Fruit fly (Drosophila melanogaster) S2 (cell line): ENCODE data around the gene Veneno.
A peak's percentile ranks its signal among the peaks of the same experiment; 100 is the strongest.

Experiments used
- CG8478 ChIP-seq: fragments of >200 bp; optimal IDR thresholded peaks from 2 replicates; lab custom pipeline; 2018
- CTCF ChIP-seq, 2 experiments: fragments of >200 bp; optimal IDR thresholded peaks; 2 replicates each; lab custom pipeline; 2018

Veneno gene

DNA sequence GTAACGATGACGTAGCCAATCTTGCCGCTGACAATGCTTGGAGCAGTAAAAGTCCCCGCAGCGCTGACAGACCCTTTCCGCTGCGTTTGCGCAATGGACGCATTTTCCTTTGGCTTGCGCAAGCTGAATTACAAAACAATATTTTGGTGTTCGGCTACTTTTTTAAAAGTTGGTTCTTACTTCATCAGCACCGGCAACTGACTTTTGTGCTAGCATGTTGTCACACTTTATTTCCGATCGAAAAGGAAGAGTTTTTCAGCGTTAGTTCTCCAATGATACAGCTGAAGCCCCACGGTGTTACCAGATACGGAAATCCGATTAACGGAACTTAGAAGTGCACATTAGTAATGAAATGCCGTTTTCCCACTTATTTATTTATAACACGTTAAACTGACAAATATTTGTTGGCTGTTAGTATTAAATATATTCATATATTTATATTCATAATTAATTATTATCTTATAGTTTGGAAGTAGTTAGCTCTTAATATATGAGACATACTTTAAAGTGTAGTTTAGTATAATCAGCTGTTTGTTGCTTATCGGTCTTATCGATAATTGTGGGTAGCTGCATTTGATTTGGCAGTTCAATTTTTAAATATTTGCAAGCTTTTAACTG lies at the start of gene Veneno, which contains the start of gene CG7963:
Gene Veneno, minus strand, starts transcription at position 296 of the 618 bp plus-strand sequence.
Gene CG7963, plus strand, starts transcription at position 568 of the 618 bp plus-strand sequence.
- TF ChIP-seq CG8478 (lab: Kevin White, UChicago) (no peak), CTCF (optimal IDR thresholded peaks at IDR 0.05; lab: Kevin White, UChicago) (no peak)

DNA sequence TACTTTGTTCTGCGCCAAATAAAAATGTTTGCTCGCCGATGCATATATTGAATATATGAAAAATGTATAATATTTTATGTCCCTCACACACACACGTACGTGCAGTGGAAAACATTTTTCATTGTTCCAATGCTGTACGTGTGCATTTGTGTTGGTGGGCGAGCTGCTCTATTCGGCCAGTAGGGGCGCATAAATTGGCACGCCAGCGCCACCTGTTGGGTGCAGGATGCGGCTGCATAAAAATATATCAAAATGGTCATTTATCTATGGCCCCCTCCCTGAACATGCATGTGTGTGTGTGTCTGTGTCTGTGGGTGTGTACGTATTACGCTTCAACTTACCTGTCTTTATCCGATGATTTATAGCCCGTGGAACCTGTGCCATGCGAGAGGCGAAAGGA lies 27.3 kb upstream of the Veneno start:
- TF ChIP-seq CTCF (optimal IDR thresholded peaks at IDR 0.05; lab: Kevin White, UChicago) (peak; percentile 85 to 87), CG8478 (lab: Kevin White, UChicago) (no peak)

DNA sequence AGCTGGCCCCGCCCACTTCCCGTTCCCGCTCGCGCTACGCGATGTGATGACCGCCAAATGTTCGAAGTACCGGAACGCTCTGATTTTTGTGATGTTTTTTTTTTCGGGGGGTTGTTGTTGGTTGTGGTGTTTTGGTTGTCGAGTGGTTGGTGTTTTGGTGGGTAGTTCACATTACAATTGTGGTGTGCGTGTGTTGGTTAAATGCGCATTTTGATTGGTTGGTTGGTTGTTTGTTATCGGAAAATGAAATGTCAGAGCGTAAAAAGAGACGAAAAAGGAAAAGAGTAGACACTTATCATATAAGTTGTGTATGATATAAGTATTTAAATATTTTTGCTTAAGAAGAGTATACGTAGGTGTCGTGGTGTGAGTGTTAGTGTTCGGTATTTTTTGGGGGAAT lies 6.2 kb upstream of the Veneno start:
- TF ChIP-seq CG8478 (lab: Kevin White, UChicago) (no peak), CTCF (optimal IDR thresholded peaks at IDR 0.05; lab: Kevin White, UChicago) (no peak)

DNA sequence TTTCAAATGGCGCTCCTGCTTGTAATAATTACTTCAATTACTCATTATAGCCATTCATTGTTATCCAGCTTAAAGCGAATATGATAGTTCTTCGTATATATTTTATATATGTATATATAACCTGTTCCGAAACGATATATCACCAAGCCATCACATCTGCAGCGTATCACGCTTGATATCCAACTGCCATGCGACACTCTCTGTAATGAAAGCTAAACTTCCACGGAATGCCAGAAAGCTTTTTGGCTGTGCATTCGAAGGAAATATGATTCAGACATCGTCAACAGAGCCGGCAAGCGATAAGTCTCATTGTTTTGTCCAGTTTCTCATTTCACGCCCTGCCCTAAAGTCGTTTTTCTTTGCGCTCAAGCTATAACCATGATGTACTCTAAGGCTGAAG lies 4.3 kb downstream of the Veneno start:
- TF ChIP-seq CG8478 (lab: Kevin White, UChicago) = no peak
- TF ChIP-seq CTCF (optimal IDR thresholded peaks at IDR 0.05; lab: Kevin White, UChicago) = no peak

DNA sequence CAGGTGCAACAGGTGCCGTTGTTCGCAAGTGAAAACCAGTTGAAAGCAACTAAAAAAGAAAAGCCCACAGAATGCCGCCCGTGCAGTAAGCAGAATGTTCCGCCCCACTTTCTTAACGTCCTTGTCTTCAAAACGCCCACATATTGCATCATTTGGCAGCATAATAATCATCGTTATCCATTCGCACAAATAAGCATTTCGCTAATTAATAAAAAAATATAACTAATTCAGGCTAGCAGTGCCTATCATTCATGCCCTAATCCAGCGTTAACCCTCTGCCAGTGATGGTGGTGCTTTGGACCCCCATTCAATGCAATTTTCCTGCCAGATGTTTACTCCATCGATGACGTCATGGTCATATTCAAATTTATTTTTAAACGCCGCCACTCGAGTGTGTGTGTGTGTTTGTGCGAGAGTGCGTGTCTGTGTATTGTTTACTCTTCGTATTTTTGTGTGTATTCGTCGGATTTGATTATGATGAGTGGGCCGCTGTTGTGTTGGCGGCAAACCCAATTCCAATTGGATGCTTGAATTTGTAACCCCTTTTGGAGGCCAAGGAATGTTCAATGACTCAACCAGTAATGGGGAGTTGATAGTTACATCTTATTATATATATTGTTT lies 4.9 kb downstream of the Veneno start:
- no peak for TF ChIP-seq CTCF (optimal IDR thresholded peaks at IDR 0.05; lab: Kevin White, UChicago)
- no peak for TF ChIP-seq CG8478 (lab: Kevin White, UChicago)

DNA sequence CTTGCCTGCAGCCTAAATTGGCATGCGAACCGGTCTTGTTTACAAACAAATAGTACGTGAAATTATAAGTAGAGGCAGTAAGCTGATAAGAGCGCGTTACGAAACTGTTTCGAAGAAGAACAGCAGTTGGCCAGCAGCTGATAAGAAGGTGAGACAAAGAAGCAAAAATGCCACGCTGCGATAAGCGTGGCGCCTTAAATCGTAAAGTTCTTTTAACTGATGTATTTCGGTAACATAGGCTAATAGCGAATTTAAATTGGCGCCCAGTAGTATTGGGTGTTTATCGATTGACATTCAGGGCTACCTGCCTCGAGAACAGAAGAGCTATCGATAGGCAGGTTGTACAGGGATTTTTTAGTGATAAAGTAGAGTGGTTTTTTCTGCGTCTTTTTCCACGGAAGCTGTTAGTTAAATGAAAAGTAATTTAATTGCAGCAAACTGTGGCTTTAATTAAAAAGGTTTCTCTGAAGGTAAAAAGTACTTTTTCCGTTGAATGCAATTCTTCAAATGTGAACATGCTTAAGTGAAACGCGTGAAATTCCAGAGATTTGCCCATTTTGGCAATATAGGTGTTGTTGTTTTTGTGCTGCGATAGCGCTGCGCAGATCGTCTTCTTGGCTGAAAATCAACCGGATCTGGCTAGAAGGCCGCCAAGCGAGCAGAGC lies 5.6 kb downstream of the Veneno start, which contains the start of gene stck:
Gene stck, plus strand, starts transcription at position 353 of the 665 bp plus-strand sequence.
- TF ChIP-seq CG8478 (lab: Kevin White, UChicago) = no peak
- peak in 1 of 2 experiments; percentile 25 for TF ChIP-seq CTCF (optimal IDR thresholded peaks at IDR 0.05; lab: Kevin White, UChicago)

DNA sequence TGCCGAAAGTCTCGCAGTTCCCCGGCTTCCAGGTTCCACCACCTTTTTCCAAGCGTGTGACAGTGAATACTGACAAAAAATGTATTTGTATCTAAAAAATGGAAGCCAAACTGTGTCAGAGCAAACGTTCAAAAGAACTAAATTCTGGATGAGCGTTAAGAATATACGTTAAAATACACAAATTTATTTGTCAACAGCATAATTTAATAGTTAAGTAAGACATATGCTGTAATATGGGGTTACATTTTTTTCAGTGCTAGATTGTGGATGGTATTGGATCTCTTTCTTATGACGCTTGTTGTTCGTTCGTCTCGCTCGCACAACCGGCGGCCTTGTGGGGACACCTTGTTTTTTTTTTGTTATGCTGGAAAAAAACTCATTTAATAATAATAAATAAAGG lies 6.8 kb downstream of the Veneno start:
- TF ChIP-seq CG8478 (lab: Kevin White, UChicago) = no peak
- TF ChIP-seq CTCF (optimal IDR thresholded peaks at IDR 0.05; lab: Kevin White, UChicago) = no peak

DNA sequence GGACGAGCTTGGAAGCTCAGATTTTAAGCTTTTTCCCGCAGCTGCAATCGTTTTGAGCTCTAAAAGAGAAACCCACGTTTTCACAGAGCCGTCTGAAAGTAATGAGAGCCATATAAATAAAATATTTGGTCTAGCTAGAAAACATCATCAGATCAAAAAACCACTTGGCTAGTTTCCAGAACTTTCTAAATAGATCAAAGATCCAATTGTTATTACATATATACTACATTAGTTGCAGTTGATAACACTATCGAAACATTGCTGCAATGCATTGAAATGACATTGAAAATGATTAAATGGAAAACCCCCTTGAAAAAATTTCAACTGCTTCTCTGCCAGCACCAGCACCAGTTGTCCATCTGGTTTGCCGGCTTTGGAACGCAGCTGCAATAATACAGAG lies 7.4 kb downstream of the Veneno start:
- TF ChIP-seq CTCF (optimal IDR thresholded peaks at IDR 0.05; lab: Kevin White, UChicago) (no peak), CG8478 (lab: Kevin White, UChicago) (no peak)

DNA sequence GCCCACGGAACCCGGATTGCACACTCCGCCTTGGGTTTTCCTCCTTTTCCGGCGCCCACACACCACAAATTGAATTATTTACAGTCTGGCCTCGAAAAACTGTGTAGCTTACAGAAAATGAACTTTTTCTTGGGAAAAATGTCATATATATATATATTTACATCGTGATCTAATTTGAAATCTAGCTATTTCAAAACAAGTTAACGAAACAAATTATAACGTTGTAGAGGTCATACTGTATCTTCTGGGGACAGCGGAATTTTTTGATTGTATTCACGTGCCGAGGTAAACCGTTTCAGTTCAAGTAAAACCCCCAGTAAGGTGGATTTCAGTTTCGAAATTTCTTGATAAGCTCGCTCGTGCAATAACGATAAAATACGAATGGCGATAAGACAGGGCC lies 7.9 kb downstream of the Veneno start:
- TF ChIP-seq CTCF (optimal IDR thresholded peaks at IDR 0.05; lab: Kevin White, UChicago) = no peak
- TF ChIP-seq CG8478 (lab: Kevin White, UChicago) = no peak

DNA sequence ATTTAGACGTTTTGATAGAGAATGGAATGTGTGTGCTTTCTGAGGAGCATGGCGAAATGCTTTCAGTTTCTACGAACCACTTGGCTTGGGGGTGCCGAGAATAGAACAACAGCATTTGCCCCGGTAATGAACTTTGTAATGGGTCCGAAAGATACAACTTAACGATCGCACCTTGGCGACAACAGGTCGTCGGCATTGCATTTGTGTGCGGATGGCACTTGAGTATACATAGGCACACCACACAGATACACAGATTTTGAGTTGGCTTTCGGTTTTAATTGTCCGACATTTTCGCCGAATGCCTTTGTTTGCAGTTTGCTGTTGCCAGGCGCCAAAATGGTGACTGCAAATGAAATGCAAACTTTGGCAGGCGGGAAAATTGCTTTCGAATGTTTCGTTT lies 8.4 kb downstream of the Veneno start:
- TF ChIP-seq CTCF (optimal IDR thresholded peaks at IDR 0.05; lab: Kevin White, UChicago) (no peak), CG8478 (lab: Kevin White, UChicago) (no peak)

DNA sequence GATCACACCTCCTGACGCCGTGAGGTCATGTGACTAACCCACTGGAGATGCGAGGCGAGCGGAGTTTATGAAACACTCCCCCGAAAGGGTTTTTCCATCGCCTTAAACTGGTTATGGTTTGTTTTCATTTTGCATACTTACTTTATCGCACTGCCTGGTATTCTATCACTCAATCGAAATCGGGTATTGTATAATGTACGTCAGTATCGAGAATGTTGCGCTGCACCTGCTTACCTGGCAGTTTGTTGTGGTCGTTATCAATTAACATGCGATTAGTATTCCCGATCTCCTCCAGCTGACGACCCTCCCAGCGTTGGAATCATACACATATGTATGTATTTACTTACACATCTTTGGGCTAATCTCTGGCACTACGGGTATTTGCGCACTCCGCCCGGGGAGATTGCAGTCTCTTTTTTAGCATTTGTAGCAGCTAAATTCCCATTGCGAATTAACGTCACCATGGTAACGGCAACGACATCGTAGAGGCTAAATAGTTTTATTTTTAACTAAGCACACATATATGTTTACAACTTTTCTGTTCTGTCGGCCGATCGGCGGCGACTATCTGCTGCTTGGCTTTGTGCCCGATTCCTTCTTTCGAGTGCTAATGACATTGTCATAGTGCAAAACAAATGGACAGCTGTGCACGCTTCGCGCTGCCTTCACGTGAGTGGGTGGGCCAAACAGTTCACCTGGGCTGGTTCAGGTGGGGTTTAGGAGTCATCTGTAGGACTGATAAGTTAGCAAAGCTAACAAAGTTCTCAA lies 9.2 kb downstream of the Veneno start:
- TF ChIP-seq CTCF (optimal IDR thresholded peaks at IDR 0.05; lab: Kevin White, UChicago) (no peak), CG8478 (lab: Kevin White, UChicago) (no peak)

DNA sequence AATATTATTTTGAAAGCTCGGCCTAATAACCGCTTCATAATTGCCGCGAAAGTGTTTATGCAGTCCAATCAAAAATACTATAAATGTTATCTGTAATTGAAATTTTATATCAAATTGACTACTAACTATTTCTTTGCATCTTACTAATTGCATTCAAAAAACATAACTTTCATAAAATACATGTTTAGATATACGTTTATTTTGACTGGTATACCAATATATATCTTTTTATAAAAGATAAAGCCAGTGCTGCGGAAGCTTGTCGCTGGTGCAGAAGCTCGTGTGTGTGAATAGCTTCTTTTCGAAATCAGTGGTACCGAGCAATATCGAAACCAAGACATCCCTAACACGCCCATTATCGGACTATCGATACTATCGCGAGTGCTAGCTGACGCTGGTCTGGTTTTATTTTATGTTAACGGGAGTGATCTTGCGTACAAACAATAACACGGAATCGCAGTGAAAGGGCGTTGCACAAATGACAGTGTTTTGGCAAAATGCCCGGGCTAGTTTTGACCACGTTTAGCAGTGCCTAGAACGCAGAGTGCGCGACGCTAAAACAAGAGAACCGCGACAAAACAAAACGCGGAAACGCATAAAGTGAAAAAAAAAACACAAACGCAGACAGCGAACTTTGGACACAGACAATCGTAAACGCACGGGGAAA lies 12.8 kb downstream of the Veneno start, which contains the start of gene Atg13:
Gene Atg13, plus strand, starts transcription at position 367 of the 667 bp plus-strand sequence.
- TF ChIP-seq CG8478 (lab: Kevin White, UChicago) (no peak), CTCF (optimal IDR thresholded peaks at IDR 0.05; lab: Kevin White, UChicago) (no peak)

DNA sequence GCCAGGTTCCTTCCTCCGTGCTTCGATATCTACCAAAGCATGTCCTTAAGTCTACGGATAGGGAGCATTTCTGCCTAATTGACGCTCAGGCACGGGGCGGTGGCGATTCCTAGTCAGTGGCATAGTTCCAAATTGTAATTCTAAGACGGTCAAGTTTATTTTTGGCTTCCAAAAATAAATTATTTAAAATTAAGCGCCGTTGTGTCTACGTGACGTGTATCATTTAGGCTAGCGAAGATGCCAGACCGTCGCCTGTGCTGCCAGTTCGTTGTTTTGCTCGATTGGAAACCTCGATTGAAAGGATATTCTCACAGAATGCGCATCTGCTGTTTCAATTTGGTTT lies 13.3 kb downstream of the Veneno start:
- TF ChIP-seq CTCF (optimal IDR thresholded peaks at IDR 0.05; lab: Kevin White, UChicago) (no peak), CG8478 (lab: Kevin White, UChicago) (no peak)

DNA sequence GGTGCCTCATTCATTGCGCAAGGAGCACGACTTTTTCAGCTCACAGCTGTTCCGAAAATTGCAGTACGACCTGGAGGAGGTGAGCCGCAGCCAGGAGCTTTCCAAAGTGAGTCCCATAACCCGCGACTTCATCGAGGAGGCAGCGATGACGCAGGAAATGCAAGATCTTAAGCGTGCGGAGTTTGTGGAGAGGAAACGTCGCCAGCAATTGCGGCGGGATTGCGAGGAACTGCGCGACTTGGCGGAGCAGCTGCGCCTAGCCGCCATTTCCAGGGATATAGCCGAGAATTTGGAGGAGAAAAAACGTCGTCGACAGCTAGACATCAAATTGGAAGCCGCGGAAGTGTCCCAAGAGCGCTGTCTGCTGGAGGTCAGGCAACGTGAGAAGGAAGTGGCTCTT lies 14.5 kb downstream of the Veneno start:
- no peak for TF ChIP-seq CTCF (optimal IDR thresholded peaks at IDR 0.05; lab: Kevin White, UChicago)
- TF ChIP-seq CG8478 (lab: Kevin White, UChicago) = no peak
